Worm (Caenorhabditis elegans) whole organism, L4/young adult: Measurements from ENCODE around the gene gmap-2.

Experiments
- W03F9.2 ChIP-seq: fragments of 150-350 bp; optimal IDR thresholded peaks from 2 replicates; lab custom pipeline; 2014; ENCODE audit warnings: missing biosample characterization, missing genetic modification characterization
- dao-5 ChIP-seq: sonication (generic microtip); optimal IDR thresholded peaks from 2 replicates; lab custom pipeline; 2016; ENCODE audit warnings: missing genotype, missing genetic modification characterization, moderate library complexity, missing compliant biosample characterization
- him-1 ChIP-seq: sonication (generic microtip); optimal IDR thresholded peaks from 2 replicates; lab custom pipeline; 2016; ENCODE audit warnings: missing genotype, missing genetic modification reagents, missing genetic modification characterization, missing compliant biosample characterization

Gene gmap-2

DNA sequence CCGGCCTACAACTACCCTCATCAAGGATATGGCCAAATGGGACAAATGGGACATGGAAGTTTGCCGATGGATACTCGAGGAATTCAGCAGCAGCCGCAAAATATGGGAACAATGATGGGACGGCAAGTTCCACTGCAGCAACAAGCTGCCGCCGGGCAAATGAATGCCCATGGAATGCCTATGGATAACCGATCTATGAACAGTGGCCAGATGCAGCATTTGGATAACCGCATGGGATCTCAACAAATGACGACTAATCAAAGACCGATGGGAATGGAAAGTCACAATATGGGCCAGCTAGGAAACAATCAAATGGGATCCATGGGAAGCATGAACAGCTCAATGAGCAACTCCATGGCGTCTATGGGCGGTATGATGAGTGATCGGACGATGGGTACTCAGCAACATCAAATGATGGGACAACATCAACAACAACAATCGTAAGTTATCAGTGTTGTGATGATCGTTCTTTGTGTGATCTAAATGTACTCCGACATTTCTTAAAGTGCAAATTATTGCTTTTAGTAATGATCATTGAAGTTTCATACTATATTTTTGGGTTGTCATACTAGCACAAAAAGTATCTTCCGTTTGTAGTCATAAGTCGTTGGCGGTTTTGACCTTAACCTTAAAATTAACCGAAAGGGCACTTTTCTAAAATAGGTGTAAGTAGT is 29.5 kb downstream of the gmap-2 start:
- TF ChIP-seq dao-5 (tag; lab: Kevin White, UChicago) (no peak), W03F9.2 (tag; lab: Kevin White, UChicago) (no peak), him-1 (tag; lab: Kevin White, UChicago) (no peak)

DNA sequence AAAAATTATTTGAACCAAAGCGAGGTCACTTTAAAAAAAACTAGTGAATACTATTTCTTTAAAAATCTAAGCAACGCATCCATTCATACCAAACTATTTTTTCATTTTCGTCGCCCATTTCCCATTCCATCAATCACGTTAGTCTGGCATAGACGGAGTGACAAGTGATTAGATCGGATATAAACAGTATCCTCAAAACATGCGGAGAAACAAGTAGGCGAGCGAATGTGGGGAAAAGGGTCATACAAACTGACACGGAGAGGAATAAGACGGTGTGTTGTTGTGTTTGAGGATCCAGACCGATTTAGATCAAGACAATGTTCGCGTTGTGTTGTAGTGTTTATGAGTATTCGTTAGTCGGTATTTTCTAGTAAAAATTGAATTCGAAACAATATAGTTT is 30.6 kb downstream of the gmap-2 start:
- no peak for TF ChIP-seq W03F9.2 (tag; lab: Kevin White, UChicago)
- TF ChIP-seq him-1 (tag; lab: Kevin White, UChicago), result no peak
- no peak for TF ChIP-seq dao-5 (tag; lab: Kevin White, UChicago)

DNA sequence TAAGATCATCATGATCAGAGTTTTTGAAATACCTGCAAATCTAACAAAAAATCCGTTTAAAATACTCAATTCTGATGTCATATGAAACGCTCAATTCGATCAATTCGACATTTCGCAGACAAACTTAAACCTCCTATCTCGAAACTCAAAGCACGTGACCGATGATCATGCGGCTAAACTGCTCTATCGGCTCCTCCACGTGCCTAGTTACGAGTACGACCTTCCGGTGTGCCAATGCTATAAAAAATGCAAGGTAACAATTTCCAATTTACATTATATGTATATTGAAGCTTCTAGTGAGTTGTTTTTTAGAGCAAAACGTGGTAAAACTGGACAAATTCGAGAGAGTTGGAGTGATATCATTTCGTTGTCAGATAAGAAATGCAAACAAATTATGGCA is 31.8 kb downstream of the gmap-2 start:
- TF ChIP-seq him-1 (tag; lab: Kevin White, UChicago) (no peak), dao-5 (tag; lab: Kevin White, UChicago) (no peak), W03F9.2 (tag; lab: Kevin White, UChicago) (no peak)

DNA sequence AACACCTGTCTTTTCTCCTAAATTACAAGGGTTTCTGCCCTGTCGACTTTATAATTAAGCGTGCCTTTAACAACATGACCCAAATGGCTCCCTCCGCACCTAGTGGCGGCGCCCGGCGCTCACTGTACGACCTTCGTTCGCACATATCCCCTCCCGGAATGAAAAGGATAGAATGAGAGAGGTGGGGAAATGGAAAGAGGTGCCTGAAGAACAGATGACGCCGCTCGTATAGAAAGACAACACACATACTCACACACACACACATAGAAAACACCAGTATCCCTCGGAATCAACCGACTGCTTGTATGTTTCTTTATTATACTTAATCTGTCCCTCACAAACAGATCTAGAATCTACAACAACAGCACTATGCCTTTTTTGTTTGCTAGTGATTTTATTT is 33.2 kb downstream of the gmap-2 start:
- no peak for TF ChIP-seq dao-5 (tag; lab: Kevin White, UChicago)
- TF ChIP-seq him-1 (tag; lab: Kevin White, UChicago), result no peak
- TF ChIP-seq W03F9.2 (tag; lab: Kevin White, UChicago), result no peak

DNA sequence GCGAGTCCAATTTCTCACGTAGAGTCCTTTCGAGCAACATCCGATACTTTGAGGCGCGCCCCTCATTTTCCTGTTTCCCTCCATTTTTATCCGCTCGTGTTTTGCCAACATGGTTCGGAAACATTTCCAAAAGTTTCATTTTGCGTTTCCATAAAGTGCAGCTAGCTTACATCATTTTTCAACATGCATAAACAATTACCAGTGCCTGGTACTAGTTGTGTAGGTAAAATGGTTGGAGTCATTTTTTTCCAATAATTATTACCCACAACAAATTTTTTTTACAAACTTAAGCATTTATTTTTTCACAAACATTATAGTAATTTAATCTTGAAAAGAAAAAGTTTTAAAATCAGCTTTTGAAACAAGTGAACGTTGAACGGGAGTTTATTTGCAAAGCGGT is 34.4 kb downstream of the gmap-2 start:
- no peak for TF ChIP-seq him-1 (tag; lab: Kevin White, UChicago)
- TF ChIP-seq dao-5 (tag; lab: Kevin White, UChicago), result no peak
- no peak for TF ChIP-seq W03F9.2 (tag; lab: Kevin White, UChicago)

DNA sequence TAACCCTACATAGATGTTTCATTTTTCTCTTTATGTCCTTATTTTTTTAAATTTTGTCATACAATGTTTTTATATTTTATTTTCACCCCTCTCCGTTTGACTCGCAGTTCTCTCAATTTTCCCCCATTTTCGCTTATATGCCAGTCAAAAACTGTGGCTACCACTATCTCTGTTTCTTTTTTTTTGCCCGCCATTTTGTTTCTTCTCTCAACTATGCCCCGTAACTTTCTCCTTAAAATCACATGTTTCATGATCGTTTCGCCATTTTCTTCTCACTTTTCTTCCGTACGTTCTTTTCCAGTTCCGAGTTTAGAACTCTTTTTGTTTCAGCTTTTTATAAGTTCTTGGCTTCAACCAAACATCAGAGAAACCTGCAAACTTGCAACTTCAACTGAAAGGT is 35.6 kb downstream of the gmap-2 start, which contains the start of gene pqn-18:
Gene pqn-18, plus strand, starts transcription at position 331 of the 400 bp plus-strand sequence.
- TF ChIP-seq W03F9.2 (tag; lab: Kevin White, UChicago) (no peak), dao-5 (tag; lab: Kevin White, UChicago) (no peak)

DNA sequence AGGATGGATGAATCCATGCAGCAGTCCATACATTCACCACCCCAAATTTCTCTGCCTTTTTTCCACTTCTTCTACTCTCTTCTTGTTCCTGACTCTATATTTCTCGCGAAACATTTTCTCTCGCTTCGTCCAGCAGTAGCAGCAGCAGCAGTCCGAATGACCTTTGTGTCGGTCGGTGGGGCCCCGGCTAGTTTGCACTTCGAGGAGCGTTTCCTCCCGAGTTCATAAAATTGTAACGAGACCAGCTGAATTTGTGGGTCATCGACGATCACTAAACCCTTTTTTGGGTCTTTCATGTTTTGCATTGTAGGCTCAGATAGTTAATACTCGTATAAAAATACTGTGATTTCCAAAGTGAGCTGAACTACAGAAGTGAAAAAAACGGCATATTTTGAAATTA is 39.3 kb downstream of the gmap-2 start:
- TF ChIP-seq W03F9.2 (tag; lab: Kevin White, UChicago) (no peak), him-1 (tag; lab: Kevin White, UChicago) (no peak), dao-5 (tag; lab: Kevin White, UChicago) (no peak)

DNA sequence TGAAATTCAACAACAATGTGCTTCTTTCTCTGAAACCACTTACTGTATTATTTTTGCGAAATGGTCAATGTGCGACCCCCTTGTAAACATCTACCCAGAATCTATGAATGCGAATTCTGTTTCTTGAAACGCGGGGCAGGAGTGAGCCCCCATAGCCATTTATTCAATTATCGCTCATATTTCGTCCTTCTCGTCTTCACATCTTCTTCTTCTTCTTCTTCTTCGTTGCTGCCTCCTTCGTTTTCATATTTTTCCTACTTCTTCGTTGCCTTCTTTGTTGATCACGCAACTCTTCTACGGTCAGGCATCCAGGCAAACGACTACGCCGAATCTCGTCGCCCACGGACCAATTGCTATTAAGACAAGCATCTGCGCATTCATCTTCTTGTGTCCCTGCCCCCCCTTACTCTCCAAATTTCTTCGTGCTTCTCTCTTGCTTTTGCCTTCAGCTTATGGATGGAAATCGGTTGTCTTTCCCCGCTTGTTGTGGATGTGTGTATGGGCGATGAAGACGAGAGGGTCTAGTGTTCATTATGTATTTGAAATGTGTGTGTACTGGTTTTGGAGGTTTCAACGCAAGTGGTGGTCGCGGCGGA is 40.9 kb downstream of the gmap-2 start:
- no peak for TF ChIP-seq W03F9.2 (tag; lab: Kevin White, UChicago)
- TF ChIP-seq dao-5 (tag; lab: Kevin White, UChicago), result no peak
- no peak for TF ChIP-seq him-1 (tag; lab: Kevin White, UChicago)

DNA sequence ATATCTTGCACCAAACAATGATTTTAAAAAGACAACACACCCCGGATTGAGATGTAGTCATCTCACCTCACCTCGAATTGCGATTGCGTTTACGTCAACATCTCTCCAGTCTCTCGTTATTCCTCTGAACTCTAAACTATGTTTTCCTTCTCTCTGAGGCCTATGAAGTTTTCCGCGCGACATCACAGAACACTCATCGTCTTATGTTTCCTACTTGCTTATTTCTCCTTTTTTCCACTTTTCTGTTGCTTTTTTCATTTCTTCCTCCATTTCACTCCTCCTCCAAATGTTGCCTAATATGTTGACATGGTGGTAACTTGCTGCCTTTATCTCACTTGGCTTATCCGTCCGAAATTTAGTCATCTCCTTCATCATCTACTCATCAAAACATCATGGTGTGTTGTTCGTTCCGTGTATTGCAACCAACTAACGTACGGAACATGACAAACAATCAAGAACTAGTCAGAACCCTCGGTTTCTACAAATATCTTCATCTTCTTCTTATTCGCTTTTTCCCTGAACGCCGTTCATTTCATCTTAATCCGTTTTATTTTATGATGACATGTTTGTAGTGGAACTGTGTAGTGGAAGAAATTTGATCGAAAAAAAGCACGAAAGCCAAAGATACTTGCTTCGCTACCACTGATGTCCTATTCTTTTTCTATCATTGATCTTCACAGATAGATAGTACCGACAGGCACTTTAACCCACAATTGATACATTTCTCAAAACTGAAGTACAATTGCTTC is 43.8 kb downstream of the gmap-2 start:
- no peak for TF ChIP-seq him-1 (tag; lab: Kevin White, UChicago)
- TF ChIP-seq dao-5 (tag; lab: Kevin White, UChicago), result no peak
- TF ChIP-seq W03F9.2 (tag; lab: Kevin White, UChicago), result no peak
